Fruit fly (Drosophila melanogaster) whole organism, embryonic: ENCODE results near the gene Msh6.

Experiments
- Bgb ChIP-seq: fragments of 200-800 bp; sonication (Bioruptor generic); IDR thresholded peaks from 2 replicates; pipeline ENCODE4 v1.3.6; 2022; ENCODE audit warnings: missing biosample characterization, missing genetic modification characterization; ENCODE audit not compliant: partially characterized antibody
- C15 ChIP-seq: fragments of 200-800 bp; sonication (Bioruptor generic); IDR thresholded peaks from 3 replicates; pipeline ENCODE4 v1.3.6; 2022; ENCODE audit warnings: missing biosample characterization, missing genetic modification characterization
- CG10274 ChIP-seq: fragments of 200-800 bp; sonication (Bioruptor generic); optimal IDR thresholded peaks from 3 replicates; lab custom pipeline; 2017; ENCODE audit warnings: missing biosample characterization, mild to moderate bottlenecking, missing genetic modification characterization
- CG11093 ChIP-seq: fragments of 200-800 bp; sonication (Bioruptor generic); IDR thresholded peaks from 3 replicates; pipeline ENCODE4 v1.3.6; 2022; ENCODE audit warnings: missing biosample characterization, missing genetic modification characterization
- CG12769 ChIP-seq: fragments of 200-800 bp; sonication (Bioruptor generic); optimal IDR thresholded peaks from 2 replicates; lab custom pipeline; 2019; ENCODE audit warnings: missing biosample characterization, mild to moderate bottlenecking, missing genetic modification characterization, moderate library complexity
- CG13287 ChIP-seq: fragments of 200-800 bp; sonication (Bioruptor generic); IDR thresholded peaks from 2 replicates; pipeline ENCODE4 v1.3.6; 2022; ENCODE audit warnings: missing biosample characterization, missing genetic modification characterization; ENCODE audit not compliant: partially characterized antibody
- CG14014 ChIP-seq: fragments of 200-800 bp; sonication (Bioruptor generic); IDR thresholded peaks from 2 replicates; pipeline ENCODE4 v1.3.6; 2022; ENCODE audit warnings: missing biosample characterization, missing genetic modification characterization
- CG14050 ChIP-seq: fragments of 200-800 bp; sonication (Bioruptor generic); IDR thresholded peaks from 3 replicates; pipeline ENCODE4 v1.3.6; 2022; ENCODE audit warnings: missing biosample characterization, missing genetic modification characterization
- CG15479 ChIP-seq: fragments of 200-800 bp; sonication (Bioruptor generic); optimal IDR thresholded peaks from 3 replicates; lab custom pipeline; 2019; ENCODE audit warnings: missing biosample characterization, mild to moderate bottlenecking, missing genetic modification characterization, moderate library complexity
- CG15601 ChIP-seq: fragments of 200-800 bp; sonication (Bioruptor generic); optimal IDR thresholded peaks from 3 replicates; lab custom pipeline; 2019; ENCODE audit warnings: missing biosample characterization, mild to moderate bottlenecking, missing genetic modification characterization, moderate library complexity
- CG16863 ChIP-seq: fragments of 200-800 bp; sonication (Bioruptor generic); optimal IDR thresholded peaks from 3 replicates; lab custom pipeline; 2016; ENCODE audit warnings: missing biosample characterization, missing genetic modification characterization
- CG17612 ChIP-seq: fragments of 200-800 bp; sonication (Bioruptor generic); IDR thresholded peaks from 2 replicates; pipeline ENCODE4 v1.3.6; 2022; ENCODE audit warnings: missing biosample characterization, missing genetic modification characterization
- CG17802 ChIP-seq: fragments of 200-800 bp; sonication (Bioruptor generic); optimal IDR thresholded peaks from 2 replicates; lab custom pipeline; 2018; ENCODE audit warnings: missing biosample characterization, mild to moderate bottlenecking, missing genetic modification characterization, moderate library complexity
- CG17829 ChIP-seq: fragments of 200-800 bp; optimal IDR thresholded peaks from 2 replicates; lab custom pipeline; 2019; ENCODE audit warnings: missing biosample characterization, mild to moderate bottlenecking, missing genetic modification characterization, moderate library complexity
- CG1832 ChIP-seq: fragments of 200-800 bp; sonication (Bioruptor generic); optimal IDR thresholded peaks from 2 replicates; lab custom pipeline; 2017; ENCODE audit warnings: missing biosample characterization, mild to moderate bottlenecking, missing genetic modification characterization, inconsistent platforms
- CG2202 ChIP-seq: fragments of 200-800 bp; sonication (Bioruptor generic); optimal IDR thresholded peaks from 2 replicates; lab custom pipeline; 2018; ENCODE audit warnings: missing biosample characterization, mild to moderate bottlenecking, missing genetic modification characterization
- CG32772 ChIP-seq: fragments of 200-800 bp; sonication (Bioruptor generic); IDR thresholded peaks from 2 replicates; pipeline ENCODE4 v1.3.6; 2022; ENCODE audit warnings: missing biosample characterization, missing genetic modification characterization
- CHES-1-like ChIP-seq: fragments of 200-800 bp; sonication (Bioruptor generic); optimal IDR thresholded peaks from 2 replicates; lab custom pipeline; 2016; ENCODE audit warnings: missing biosample characterization, missing genetic modification characterization
- Drgx ChIP-seq: fragments of 200-800 bp; sonication (Bioruptor generic); IDR thresholded peaks from 2 replicates; pipeline ENCODE4 v1.3.6; 2022; ENCODE audit warnings: missing biosample characterization, missing genetic modification characterization
- GATAe ChIP-seq: fragments of 200-800 bp; sonication (Bioruptor generic); conservative IDR thresholded peaks from 2 replicates; pipeline ENCODE4 v1.3.6; 2022; ENCODE audit warnings: missing biosample characterization, missing genetic modification characterization
- HmgZ ChIP-seq: fragments of 200-800 bp; sonication (Bioruptor generic); optimal IDR thresholded peaks from 2 replicates; lab custom pipeline; 2018; ENCODE audit warnings: missing biosample characterization, mild to moderate bottlenecking, missing genetic modification characterization
- Hr51 ChIP-seq, 2 experiments: fragments of 200-800 bp; sonication (Bioruptor generic); optimal IDR thresholded peaks; 2 replicates in 1 of 2; 3 replicates in 1 of 2; lab custom pipeline; 2016 to 2018; ENCODE audit warnings: missing biosample characterization in 2 of 2, missing genetic modification characterization in 2 of 2, mild to moderate bottlenecking in 1 of 2, moderate library complexity in 1 of 2
- Hr78 ChIP-seq, 2 experiments: fragments of 200-800 bp in 1 of 2; fragments of >200 bp in 1 of 2; sonication (Bioruptor generic) in 1 of 2; optimal IDR thresholded peaks; 2 replicates each; lab custom pipeline; 2017 to 2019; ENCODE audit warnings: missing biosample characterization in 2 of 2, missing genetic modification characterization in 2 of 2, mild to moderate bottlenecking in 1 of 2, moderate library complexity in 1 of 2
- Hsf ChIP-seq: fragments of 200-800 bp; sonication (Bioruptor generic); optimal IDR thresholded peaks from 3 replicates; lab custom pipeline; 2016; ENCODE audit warnings: missing biosample characterization, missing genetic modification characterization
- Jarid2 ChIP-seq: fragments of 200-800 bp; sonication (Bioruptor generic); optimal IDR thresholded peaks from 3 replicates; lab custom pipeline; 2017; ENCODE audit warnings: mild to moderate bottlenecking, missing biosample characterization, missing genetic modification reagents, missing genetic modification characterization
- Myb ChIP-seq: fragments of 200-800 bp; sonication (Bioruptor generic); optimal IDR thresholded peaks from 2 replicates; lab custom pipeline; 2016; ENCODE audit warnings: missing biosample characterization, missing genetic modification characterization
- NC2β ChIP-seq: fragments of 200-800 bp; sonication (Bioruptor generic); optimal IDR thresholded peaks from 2 replicates; lab custom pipeline; 2016; ENCODE audit warnings: missing biosample characterization, missing genetic modification characterization
- Opbp ChIP-seq: fragments of 200-800 bp; sonication (Bioruptor generic); IDR thresholded peaks from 3 replicates; pipeline ENCODE4 v1.3.6; 2022; ENCODE audit warnings: missing biosample characterization, missing genetic modification characterization; ENCODE audit not compliant: partially characterized antibody
- Spps ChIP-seq: fragments of 200-800 bp; sonication (Bioruptor generic); optimal IDR thresholded peaks from 2 replicates; lab custom pipeline; 2018; ENCODE audit warnings: missing biosample characterization, mild to moderate bottlenecking, missing genetic modification characterization
- Ssrp ChIP-seq: fragments of 200-800 bp; sonication (Bioruptor generic); optimal IDR thresholded peaks from 2 replicates; lab custom pipeline; 2018; ENCODE audit warnings: missing biosample characterization, mild to moderate bottlenecking, missing genetic modification characterization, moderate library complexity
- Stat92E ChIP-seq, 3 experiments: fragments of >200 bp in 2 of 3; fragments of 200-800 bp in 1 of 3; sonication (Bioruptor generic) in 1 of 3; optimal IDR thresholded peaks; 2 replicates each; lab custom pipeline; 2017 to 2019; ENCODE audit warnings: missing biosample characterization in 3 of 3, missing genetic modification characterization in 3 of 3, mild to moderate bottlenecking in 1 of 3, moderate library complexity in 1 of 3
- Taf1 ChIP-seq: fragments of 200-800 bp; sonication (Bioruptor generic); IDR thresholded peaks from 2 replicates; pipeline ENCODE4 v1.3.6; 2022; ENCODE audit warnings: missing biosample characterization, missing genetic modification characterization
- abd-A ChIP-seq: fragments of 200-800 bp; sonication (Bioruptor generic); optimal IDR thresholded peaks from 3 replicates; lab custom pipeline; 2019; ENCODE audit warnings: missing biosample characterization, mild to moderate bottlenecking, missing genetic modification characterization, moderate library complexity
- ap ChIP-seq: fragments of 200-800 bp; sonication (Bioruptor generic); IDR thresholded peaks from 2 replicates; pipeline ENCODE4 v1.3.6; 2022; ENCODE audit warnings: missing biosample characterization, missing genetic modification characterization
- ara ChIP-seq: fragments of 200-800 bp; sonication (Bioruptor generic); IDR thresholded peaks from 2 replicates; pipeline ENCODE4 v1.3.6; 2022; ENCODE audit warnings: missing biosample characterization, missing genetic modification characterization
- cad ChIP-seq: fragments of >200 bp; optimal IDR thresholded peaks from 2 replicates; lab custom pipeline; 2017; ENCODE audit warnings: missing biosample characterization, missing genetic modification characterization
- crc ChIP-seq: fragments of 200-800 bp; sonication (Bioruptor generic); optimal IDR thresholded peaks from 2 replicates; lab custom pipeline; 2016; ENCODE audit warnings: missing biosample characterization, missing genetic modification characterization
- danr ChIP-seq: fragments of 200-800 bp; sonication (Bioruptor generic); IDR thresholded peaks from 2 replicates; pipeline ENCODE4 v1.3.6; 2022; ENCODE audit warnings: missing biosample characterization, missing genetic modification characterization
- eve ChIP-seq, 2 experiments: fragments of >200 bp; optimal IDR thresholded peaks; 2 replicates each; lab custom pipeline; 2017; ENCODE audit warnings: missing biosample characterization in 2 of 2, missing genetic modification characterization in 2 of 2
- grn ChIP-seq: fragments of 200-800 bp; sonication (Bioruptor generic); optimal IDR thresholded peaks from 3 replicates; lab custom pipeline; 2017; ENCODE audit warnings: missing biosample characterization, missing genetic modification characterization
- jing ChIP-seq: fragments of 200-800 bp; sonication (Bioruptor generic); optimal IDR thresholded peaks from 2 replicates; lab custom pipeline; 2018; ENCODE audit warnings: missing biosample characterization, mild to moderate bottlenecking, missing genetic modification characterization
- lilli ChIP-seq: fragments of 200-800 bp; sonication (Bioruptor generic); optimal IDR thresholded peaks from 3 replicates; lab custom pipeline; 2016; ENCODE audit warnings: missing biosample characterization, missing genetic modification characterization
- lov ChIP-seq, 2 experiments: fragments of 200-800 bp in 1 of 2; fragments of >200 bp in 1 of 2; sonication (Bioruptor generic) in 1 of 2; IDR thresholded peaks in 1 of 2; optimal IDR thresholded peaks in 1 of 2; 2 replicates in 1 of 2; 3 replicates in 1 of 2; pipeline versions ENCODE4 v1.3.6 to Lab custom; 2017 to 2022; ENCODE audit warnings: missing biosample characterization in 1 of 2, missing genetic modification characterization in 1 of 2
- pros ChIP-seq: fragments of 200-800 bp; sonication (Bioruptor generic); optimal IDR thresholded peaks from 3 replicates; lab custom pipeline; 2019; ENCODE audit warnings: missing biosample characterization, mild to moderate bottlenecking, missing genetic modification characterization, moderate library complexity
- pzg ChIP-seq: fragments of 200-800 bp; sonication (Bioruptor generic); optimal IDR thresholded peaks from 3 replicates; lab custom pipeline; 2018; ENCODE audit warnings: missing biosample characterization, mild to moderate bottlenecking, missing genetic modification characterization, moderate library complexity
- sob ChIP-seq: fragments of 200-800 bp; sonication (Bioruptor generic); IDR thresholded peaks from 2 replicates; pipeline ENCODE4 v1.3.6; 2022; ENCODE audit warnings: missing biosample characterization, missing genetic modification characterization
- stwl ChIP-seq: fragments of 200-800 bp; sonication (Bioruptor generic); optimal IDR thresholded peaks from 3 replicates; lab custom pipeline; 2018; ENCODE audit warnings: missing biosample characterization, mild to moderate bottlenecking, missing genetic modification characterization, moderate library complexity
- wor ChIP-seq: fragments of 200-800 bp; sonication (Bioruptor generic); IDR thresholded peaks from 2 replicates; pipeline ENCODE4 v1.3.6; 2022; ENCODE audit warnings: missing biosample characterization, missing genetic modification characterization
- z ChIP-seq: fragments of 200-800 bp; sonication (Bioruptor generic); IDR thresholded peaks from 3 replicates; pipeline ENCODE4 v1.3.6; 2022; ENCODE audit warnings: missing biosample characterization, missing genetic modification characterization

The Msh6 gene

DNA sequence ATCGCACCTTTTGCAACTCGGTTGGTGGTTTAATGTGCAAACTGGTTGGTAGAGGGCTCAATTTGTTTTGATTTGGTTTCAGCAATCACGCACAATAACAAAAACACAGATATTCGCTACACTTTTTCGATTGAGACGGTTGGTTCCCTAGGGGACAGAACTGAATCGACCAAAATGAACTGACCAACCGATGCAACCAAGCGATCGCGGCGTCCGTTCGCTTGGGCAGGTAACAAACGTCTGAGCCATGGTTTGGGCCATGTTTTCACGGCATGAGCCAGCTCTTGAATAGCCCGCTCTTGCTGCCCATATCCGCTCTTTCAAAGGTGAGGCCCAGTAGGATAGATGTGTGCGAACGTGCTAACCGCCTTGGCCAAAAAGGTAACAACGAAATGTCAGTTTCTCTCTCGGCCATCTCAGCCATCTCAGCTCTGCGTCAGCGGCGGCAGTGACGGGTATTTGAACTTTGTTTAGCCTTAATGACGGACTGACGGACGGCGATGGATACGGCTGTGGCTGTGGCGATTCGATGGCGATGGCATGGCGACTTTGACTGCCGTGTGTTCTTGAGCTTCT lies 33.2 kb downstream of the Msh6 start, which contains the start of gene CG16959:
Gene CG16959 (minus strand): TSS at position 245 of the 576 bp plus-strand sequence.
- TF ChIP-seq danr (GFP tag; lab: Robert Waterston, UW) (no peak), HmgZ (tag; lab: Kevin White, UChicago) (no peak), eve (GFP tag; optimal IDR thresholded peaks at IDR 0.05; lab: Kevin White, UChicago) (no peak), pzg (no peak), cad (no peak), pros (GFP tag; lab: Kevin White, UChicago) (no peak), Jarid2 (GFP tag; lab: Kevin White, UChicago) (peak; percentile 50), Bgb (GFP tag; lab: Robert Waterston, UW) (peak; percentile 27; the same call in 1 of the 2 replicates), CG10274 (GFP tag; lab: Kevin White, UChicago) (peak; percentile 14), Opbp (0 out of 3 replicates have a peak, but pooled peaks have one; percentile 35), Hr51 (GFP tag; optimal IDR thresholded peaks at IDR 0.05; lab: Kevin White, UChicago) (no peak), grn (no peak), wor (GFP tag; lab: Robert Waterston, UW) (no peak), lilli (GFP tag; lab: Kevin White, UChicago) (no peak), Ssrp (tag; lab: Kevin White, UChicago) (no peak), GATAe (no peak), CG16863 (GFP tag; lab: Kevin White, UChicago) (no peak), sob (GFP tag; lab: Robert Waterston, UW) (no peak), crc (GFP tag; lab: Kevin White, UChicago) (no peak), Hsf (GFP tag; lab: Kevin White, UChicago) (no peak), Taf1 (GFP tag; lab: Robert Waterston, UW) (no peak), Hr78 (GFP tag; optimal IDR thresholded peaks at IDR 0.05; lab: Kevin White, UChicago) (peak in 1 of 2 experiments; percentile 64), C15 (GFP tag; lab: Robert Waterston, UW) (no peak), CG11093 (GFP tag; lab: Robert Waterston, UW) (no peak), stwl (tag; lab: Kevin White, UChicago) (no peak), jing (GFP tag; lab: Kevin White, UChicago) (no peak), CG2202 (tag; lab: Kevin White, UChicago) (no peak), NC2β (GFP tag; lab: Kevin White, UChicago) (no peak), Stat92E (GFP tag; optimal IDR thresholded peaks at IDR 0.05; lab: Kevin White, UChicago) (no peak), CG17612 (GFP tag; lab: Robert Waterston, UW) (no peak), CG17802 (no peak), ara (GFP tag; lab: Robert Waterston, UW) (no peak), CG13287 (GFP tag; lab: Robert Waterston, UW) (peak; percentile 50; the same call in 1 of the 2 replicates), Spps (tag; lab: Kevin White, UChicago) (no peak), Myb (GFP tag; lab: Kevin White, UChicago) (no peak), CG12769 (tag; lab: Kevin White, UChicago) (peak; percentile 79), CG32772 (GFP tag; lab: Robert Waterston, UW) (no peak), lov (optimal IDR thresholded peaks at IDR 0.05; lab: Kevin White, UChicago) (no peak), lov (GFP tag; IDR thresholded peaks at IDR 0.05; lab: Robert Waterston, UW) (no peak), CG17829 (tag; lab: Kevin White, UChicago) (no peak), ap (GFP tag; lab: Robert Waterston, UW) (no peak), CG15601 (tag; lab: Kevin White, UChicago) (no peak), z (GFP tag; lab: Robert Waterston, UW) (0 out of 3 replicates have a peak, but pooled peaks have one; percentile 17), CG1832 (GFP tag; lab: Kevin White, UChicago) (no peak), CHES-1-like (no peak), abd-A (tag; lab: Kevin White, UChicago) (no peak), Drgx (peak; percentile 21; the same call in 1 of the 2 replicates), CG15479 (GFP tag; lab: Kevin White, UChicago) (peak; percentile 55), CG14050 (GFP tag; lab: Robert Waterston, UW) (no peak), CG14014 (no peak; the same call in 1 of the 2 replicates)
